Worm (Caenorhabditis elegans) whole organism, L1 larva: ENCODE measurements around the gene ceh-21.

Source experiments
- F16B12.6 ChIP-seq: fragments of 150-350 bp; optimal IDR thresholded peaks from 2 replicates; lab custom pipeline; 2014; ENCODE audit warnings: missing biosample characterization, missing genetic modification characterization
- alr-1 ChIP-seq: fragments of 200-800 bp; sonication (Bioruptor generic); optimal IDR thresholded peaks from 2 replicates; lab custom pipeline; 2018; ENCODE audit warnings: borderline replicate concordance, mild to moderate bottlenecking, missing genetic modification characterization, missing compliant biosample characterization
- egl-27 ChIP-seq, 2 experiments: fragments of 150-350 bp in 1 of 2; sonication (generic microtip); optimal IDR thresholded peaks; 3 replicates each; lab custom pipeline; 2017 to 2018; ENCODE audit warnings: missing biosample characterization in 2 of 2, missing genetic modification characterization in 2 of 2, missing genetic modification reagents in 2 of 2
- nhr-77 ChIP-seq: fragments of 150-350 bp; optimal IDR thresholded peaks from 2 replicates; lab custom pipeline; 2014; ENCODE audit warnings: missing biosample characterization, missing genetic modification characterization
- nhr-90 ChIP-seq: sonication (generic microtip); optimal IDR thresholded peaks from 2 replicates; lab custom pipeline; 2016; ENCODE audit warnings: mild to moderate bottlenecking, missing genetic modification characterization, missing compliant biosample characterization; ENCODE audit not compliant: poor library complexity
- skn-1 ChIP-seq: fragments of 150-350 bp; optimal IDR thresholded peaks from 2 replicates; lab custom pipeline; 2014; ENCODE audit warnings: missing biosample characterization, missing genetic modification characterization
- sox-4 ChIP-seq: sonication (generic microtip); optimal IDR thresholded peaks from 2 replicates; lab custom pipeline; 2016; ENCODE audit warnings: missing genetic modification characterization, missing compliant biosample characterization
- tbx-2 ChIP-seq: sonication (generic microtip); optimal IDR thresholded peaks from 2 replicates; lab custom pipeline; 2016; ENCODE audit warnings: missing genetic modification characterization, missing compliant biosample characterization
- unc-98 ChIP-seq: fragments of 200-800 bp; sonication (Bioruptor generic); IDR thresholded peaks from 2 replicates; pipeline ENCODE4 v1.3.6; 2022; ENCODE audit warnings: missing genetic modification characterization, missing compliant biosample characterization

DNA sequence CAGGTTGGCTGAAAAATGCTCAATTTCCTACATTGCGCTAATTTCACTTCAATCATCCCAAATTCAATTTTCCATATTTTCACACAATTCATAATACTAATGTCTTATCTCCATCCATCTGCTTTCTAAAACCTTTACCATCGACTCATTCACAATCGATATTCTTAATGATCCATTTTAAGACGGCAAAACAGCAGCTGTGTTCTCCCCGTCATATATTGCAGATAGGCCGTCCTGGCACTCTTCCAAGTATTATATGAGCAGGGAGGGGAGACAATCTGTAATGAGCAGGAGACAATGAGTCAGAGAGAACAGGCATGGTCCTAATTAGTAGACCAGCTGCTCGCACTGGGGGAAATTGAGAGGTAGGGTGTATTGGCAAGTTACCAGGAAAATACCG lies 5.2 kb upstream of the ceh-21 start:
- no peak for TF ChIP-seq tbx-2
- TF ChIP-seq nhr-77 = no peak
- TF ChIP-seq egl-27 (tag; optimal IDR thresholded peaks at IDR 0.05; lab: Kevin White, UChicago) = no peak
- no peak for TF ChIP-seq nhr-90
- no peak for TF ChIP-seq skn-1
- no peak for TF ChIP-seq F16B12.6 (tag; lab: Kevin White, UChicago)
- no peak for TF ChIP-seq unc-98 (GFP tag; lab: Robert Waterston, UW)
- TF ChIP-seq alr-1 (tag; lab: Kevin White, UChicago) = no peak
- no peak for TF ChIP-seq sox-4 (tag; lab: Kevin White, UChicago)
